Worm (Caenorhabditis elegans) whole organism, mixed stage, embryonic: ENCODE data around the gene ntl-9.

Source experiments
- bed-3 ChIP-seq: fragments of 200-800 bp; sonication (Bioruptor generic); optimal IDR thresholded peaks from 3 replicates; lab custom pipeline; 2018; ENCODE audit warnings: mild to moderate bottlenecking, missing genetic modification characterization, moderate library complexity, missing compliant biosample characterization
- blmp-1 ChIP-seq: fragments of 150-350 bp; optimal IDR thresholded peaks from 2 replicates; lab custom pipeline; 2014; ENCODE audit warnings: missing biosample characterization, missing genetic modification characterization
- ceh-39 ChIP-seq: fragments of 150-350 bp; optimal IDR thresholded peaks from 2 replicates; lab custom pipeline; 2014; ENCODE audit warnings: missing biosample characterization, missing genetic modification characterization
- ceh-43 ChIP-seq: fragments of 200-800 bp; sonication (Bioruptor generic); optimal IDR thresholded peaks from 2 replicates; lab custom pipeline; 2018; ENCODE audit warnings: mild to moderate bottlenecking, missing genetic modification characterization, moderate library complexity, missing compliant biosample characterization
- ces-1 ChIP-seq: fragments of 150-350 bp; optimal IDR thresholded peaks from 2 replicates; lab custom pipeline; 2014; ENCODE audit warnings: missing biosample characterization, missing genetic modification reagents, missing genetic modification characterization
- cnd-1 ChIP-seq: fragments of 200-800 bp; sonication (Bioruptor generic); optimal IDR thresholded peaks from 2 replicates; lab custom pipeline; 2018; ENCODE audit warnings: mild to moderate bottlenecking, missing genetic modification characterization, missing compliant biosample characterization
- elt-1 ChIP-seq: sonication (generic microtip); optimal IDR thresholded peaks from 2 replicates; lab custom pipeline; 2017; ENCODE audit warnings: missing genetic modification characterization, mild to moderate bottlenecking, missing compliant biosample characterization, antibody characterized with exemption, moderate library complexity, borderline replicate concordance; ENCODE audit not compliant: insufficient read depth
- elt-3 ChIP-seq: fragments of 150-350 bp; optimal IDR thresholded peaks from 2 replicates; lab custom pipeline; 2014; ENCODE audit warnings: missing biosample characterization, missing genetic modification characterization
- ham-2 ChIP-seq: fragments of 200-800 bp; sonication (Bioruptor generic); optimal IDR thresholded peaks from 2 replicates; lab custom pipeline; 2018; ENCODE audit warnings: mild to moderate bottlenecking, missing genetic modification characterization, missing compliant biosample characterization
- hlh-1 ChIP-seq: fragments of 150-350 bp; optimal IDR thresholded peaks from 2 replicates; lab custom pipeline; 2014; ENCODE audit warnings: missing biosample characterization, missing genetic modification reagents, missing genetic modification characterization
- lin-13 ChIP-seq: fragments of 150-350 bp; optimal IDR thresholded peaks from 2 replicates; lab custom pipeline; 2014; ENCODE audit warnings: missing biosample characterization, missing genetic modification characterization
- lin-32 ChIP-seq: fragments of 200-800 bp; sonication (Bioruptor generic); optimal IDR thresholded peaks from 2 replicates; lab custom pipeline; 2018; ENCODE audit warnings: mild to moderate bottlenecking, missing genetic modification characterization, missing compliant biosample characterization
- lsy-2 ChIP-seq: fragments of 150-350 bp; optimal IDR thresholded peaks from 2 replicates; lab custom pipeline; 2014; ENCODE audit warnings: missing biosample characterization, missing genetic modification characterization
- mab-5 ChIP-seq: fragments of 150-350 bp; optimal IDR thresholded peaks from 2 replicates; lab custom pipeline; 2014; ENCODE audit warnings: missing biosample characterization, missing genetic modification characterization
- mep-1 ChIP-seq: fragments of 150-350 bp; optimal IDR thresholded peaks from 2 replicates; lab custom pipeline; 2017; ENCODE audit warnings: missing biosample characterization, missing genetic modification reagents, missing genetic modification characterization, inconsistent platforms
- nhr-12 ChIP-seq: fragments of 150-350 bp; optimal IDR thresholded peaks from 2 replicates; lab custom pipeline; 2014; ENCODE audit warnings: missing biosample characterization, missing genetic modification characterization
- nhr-2 ChIP-seq: fragments of 150-350 bp; optimal IDR thresholded peaks from 2 replicates; lab custom pipeline; 2014; ENCODE audit warnings: missing biosample characterization, missing genetic modification characterization
- nhr-237 ChIP-seq: fragments of 150-350 bp; optimal IDR thresholded peaks from 2 replicates; lab custom pipeline; 2014; ENCODE audit warnings: missing biosample characterization, missing genetic modification characterization
- nhr-28 ChIP-seq: fragments of 150-350 bp; optimal IDR thresholded peaks from 2 replicates; lab custom pipeline; 2014; ENCODE audit warnings: missing biosample characterization, missing genetic modification characterization
- nhr-76 ChIP-seq: sonication (generic microtip); optimal IDR thresholded peaks from 2 replicates; lab custom pipeline; 2017; ENCODE audit warnings: missing biosample characterization, missing genetic modification characterization
- pha-4 ChIP-seq: fragments of 150-350 bp; optimal IDR thresholded peaks from 2 replicates; lab custom pipeline; 2018; ENCODE audit warnings: missing biosample characterization, missing genetic modification reagents, missing genetic modification characterization
- sem-2 ChIP-seq: fragments of 200-800 bp; sonication (Bioruptor generic); optimal IDR thresholded peaks from 2 replicates; lab custom pipeline; 2018; ENCODE audit warnings: mild to moderate bottlenecking, missing genetic modification characterization, missing compliant biosample characterization
- snpc-4 ChIP-seq: fragments of 150-350 bp; optimal IDR thresholded peaks from 2 replicates; lab custom pipeline; 2014; ENCODE audit warnings: missing biosample characterization, missing genetic modification characterization
- sptf-1 ChIP-seq: sonication (generic microtip); optimal IDR thresholded peaks from 2 replicates; lab custom pipeline; 2017; ENCODE audit warnings: mild to moderate bottlenecking, missing genetic modification characterization, moderate library complexity, missing compliant biosample characterization
- tbx-8 ChIP-seq: fragments of 200-800 bp; sonication (Bioruptor generic); optimal IDR thresholded peaks from 2 replicates; lab custom pipeline; 2018; ENCODE audit warnings: mild to moderate bottlenecking, missing genetic modification characterization, moderate library complexity, missing compliant biosample characterization
- unc-120 ChIP-seq: sonication (generic microtip); optimal IDR thresholded peaks from 2 replicates; lab custom pipeline; 2017; ENCODE audit warnings: missing genetic modification characterization, missing compliant biosample characterization; ENCODE audit not compliant: poor library complexity, severe bottlenecking
- unc-39 ChIP-seq: fragments of 150-350 bp; optimal IDR thresholded peaks from 2 replicates; lab custom pipeline; 2014; ENCODE audit warnings: missing biosample characterization, missing genetic modification characterization
- unc-62 ChIP-seq: fragments of 150-350 bp; optimal IDR thresholded peaks from 2 replicates; lab custom pipeline; 2014; ENCODE audit warnings: missing biosample characterization, missing genetic modification reagents, missing genetic modification characterization
- zip-8 ChIP-seq: fragments of 150-350 bp; optimal IDR thresholded peaks from 2 replicates; lab custom pipeline; 2014; ENCODE audit warnings: missing biosample characterization, missing genetic modification characterization
- ztf-11 ChIP-seq: fragments of 150-350 bp; optimal IDR thresholded peaks from 2 replicates; lab custom pipeline; 2014; ENCODE audit warnings: missing biosample characterization, missing genetic modification characterization

The ntl-9 gene

DNA sequence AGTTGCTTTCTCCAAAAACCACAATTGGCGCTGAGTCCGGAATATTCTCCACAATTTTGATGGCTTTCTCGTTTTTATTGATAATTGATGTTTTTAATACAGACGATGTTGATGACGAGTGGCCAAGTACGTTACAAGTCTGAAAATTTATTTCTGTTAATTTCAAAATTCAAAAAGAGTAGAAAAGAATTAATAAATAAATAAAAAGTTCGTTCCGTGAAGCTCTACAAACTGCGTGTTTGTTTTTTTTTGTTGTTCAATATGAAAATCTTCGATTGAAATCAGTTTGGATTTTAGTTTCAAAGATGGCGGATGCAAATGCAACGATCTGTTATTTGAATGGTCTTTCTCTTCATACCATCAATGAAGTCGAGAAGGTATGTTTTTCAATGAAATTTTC lies 33.4 kb upstream of the ntl-9 start, which contains the start of gene F26F4.2:
F26F4.2 (plus strand) TSS at position 301 of the 400 bp plus-strand sequence.
- no peak for TF ChIP-seq nhr-76 (tag; lab: Kevin White, UChicago)
- TF ChIP-seq sem-2 (GFP tag; lab: Kevin White, UChicago), result no peak
- TF ChIP-seq mab-5 (tag; lab: Kevin White, UChicago), result no peak
- TF ChIP-seq blmp-1 (tag; lab: Kevin White, UChicago), result no peak
- TF ChIP-seq lsy-2 (tag; lab: Kevin White, UChicago), result no peak
- no peak for TF ChIP-seq nhr-2 (tag; lab: Kevin White, UChicago)
- TF ChIP-seq elt-3 (tag; lab: Kevin White, UChicago), result no peak
- TF ChIP-seq nhr-12 (tag; lab: Kevin White, UChicago), result no peak
- TF ChIP-seq tbx-8 (GFP tag; lab: Kevin White, UChicago), result no peak
- TF ChIP-seq zip-8 (tag; lab: Kevin White, UChicago), result no peak
- TF ChIP-seq ham-2 (GFP tag; lab: Kevin White, UChicago), result no peak
- TF ChIP-seq cnd-1 (tag; lab: Kevin White, UChicago), result no peak
- TF ChIP-seq hlh-1, result no peak

DNA sequence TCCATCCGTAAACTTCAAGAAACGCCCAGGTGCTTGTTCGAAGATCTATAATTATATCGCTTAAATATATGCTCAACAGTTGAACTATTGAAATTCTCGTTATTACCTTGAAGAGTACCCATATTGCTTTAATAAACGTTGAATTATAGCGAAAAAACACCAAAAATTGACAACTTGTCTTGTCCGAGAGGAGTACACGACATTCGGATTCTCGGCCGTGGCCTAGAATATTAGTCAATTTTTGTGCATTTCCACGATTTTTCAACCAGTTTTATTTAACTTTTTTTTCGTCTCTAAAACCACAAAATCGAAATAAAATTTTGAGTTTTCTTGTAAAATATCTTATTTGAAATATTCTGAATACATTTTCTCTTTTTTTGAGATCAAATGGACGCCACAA lies 32.0 kb upstream of the ntl-9 start, which contains the start of the genes F26F4.9 and cee-1:
F26F4.9 (minus strand) TSS at position 205 of the 400 bp plus-strand sequence.
cee-1 (plus strand) TSS at position 383 of the 400 bp plus-strand sequence.
- peak; percentile 37 for TF ChIP-seq ces-1 (GFP tag; lab: Kevin White, UChicago)
- peak; percentile 17 for TF ChIP-seq sptf-1 (tag; lab: Kevin White, UChicago)
- TF ChIP-seq mep-1 (tag; lab: Kevin White, UChicago), result no peak

DNA sequence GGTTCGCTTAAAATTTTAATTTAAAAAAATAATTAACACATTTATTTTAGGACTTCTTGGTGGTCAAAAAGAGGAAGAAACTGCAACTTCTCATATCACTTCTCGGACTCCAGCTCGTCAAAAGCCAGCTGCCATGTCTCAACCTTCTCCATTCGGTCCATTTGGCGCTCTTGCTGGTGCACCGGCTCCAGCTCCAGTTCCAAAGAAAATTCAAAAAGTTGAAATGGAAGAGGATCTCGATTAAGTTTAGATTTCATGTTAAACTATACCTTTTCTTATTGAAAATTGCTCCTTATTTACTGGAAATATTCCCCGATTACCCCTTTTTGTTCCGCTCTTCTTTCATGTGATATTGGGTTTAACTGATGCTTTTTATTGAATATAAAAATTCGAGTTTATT lies 30.6 kb upstream of the ntl-9 start:
- TF ChIP-seq nhr-76 (tag; lab: Kevin White, UChicago), result no peak
- TF ChIP-seq elt-1, result no peak
- no peak for TF ChIP-seq nhr-2 (tag; lab: Kevin White, UChicago)
- no peak for TF ChIP-seq ceh-39 (tag; lab: Kevin White, UChicago)
- TF ChIP-seq ceh-43 (GFP tag; lab: Kevin White, UChicago), result no peak
- TF ChIP-seq snpc-4 (tag; lab: Kevin White, UChicago), result no peak
- no peak for TF ChIP-seq sptf-1 (tag; lab: Kevin White, UChicago)
- no peak for TF ChIP-seq ces-1 (GFP tag; lab: Kevin White, UChicago)
- no peak for TF ChIP-seq ztf-11 (tag; lab: Kevin White, UChicago)
- no peak for TF ChIP-seq unc-62 (GFP tag; lab: Kevin White, UChicago)
- TF ChIP-seq pha-4 (tag; lab: Kevin White, UChicago), result no peak
- no peak for TF ChIP-seq lin-32 (GFP tag; lab: Kevin White, UChicago)
- TF ChIP-seq lin-13 (tag; lab: Kevin White, UChicago), result no peak
- no peak for TF ChIP-seq tbx-8 (GFP tag; lab: Kevin White, UChicago)
- no peak for TF ChIP-seq cnd-1 (tag; lab: Kevin White, UChicago)
- TF ChIP-seq mep-1 (tag; lab: Kevin White, UChicago), result no peak
- TF ChIP-seq unc-39, result no peak

ce11 chrIII:4917077-4917476 lies 27.2 kb upstream of the ntl-9 start, which contains the start of gene rars-1:
TSS of gene rars-1 (minus strand) at chrIII:4917177.
- TF ChIP-seq blmp-1 (tag; lab: Kevin White, UChicago) (no peak), ztf-11 (tag; lab: Kevin White, UChicago) (no peak), unc-120 (tag; lab: Kevin White, UChicago) (no peak), lsy-2 (tag; lab: Kevin White, UChicago) (no peak), nhr-237 (tag; lab: Kevin White, UChicago) (no peak), nhr-2 (tag; lab: Kevin White, UChicago) (no peak), snpc-4 (tag; lab: Kevin White, UChicago) (no peak), lin-13 (tag; lab: Kevin White, UChicago) (no peak), elt-1 (no peak), bed-3 (GFP tag; lab: Kevin White, UChicago) (no peak), nhr-28 (tag; lab: Kevin White, UChicago) (no peak), ceh-39 (tag; lab: Kevin White, UChicago) (no peak), mab-5 (tag; lab: Kevin White, UChicago) (no peak), elt-3 (tag; lab: Kevin White, UChicago) (no peak), pha-4 (tag; lab: Kevin White, UChicago) (no peak)
